Worm (Caenorhabditis elegans): ENCODE measurements around the gene twk-17.

ce11 chrX:7656875-7657274, 49.0 kb upstream of the twk-17 start, which contains the start of gene F27D9.12:
- TF ChIP-seq M03D4.4 (tag; optimal IDR thresholded peaks at IDR 0.05) (no peak), unc-39 (tag; optimal IDR thresholded peaks at IDR 0.05) (no peak), elt-1 (tag; optimal IDR thresholded peaks at IDR 0.05; ENCODE audit: borderline replicate concordance, insufficient read depth) (no peak), lsy-2 (tag; optimal IDR thresholded peaks at IDR 0.05) (no peak), nhr-237 (tag; optimal IDR thresholded peaks at IDR 0.05) (no peak)
